Fruit fly (Drosophila melanogaster): ENCODE measurements around the gene CG9953.

DNA sequence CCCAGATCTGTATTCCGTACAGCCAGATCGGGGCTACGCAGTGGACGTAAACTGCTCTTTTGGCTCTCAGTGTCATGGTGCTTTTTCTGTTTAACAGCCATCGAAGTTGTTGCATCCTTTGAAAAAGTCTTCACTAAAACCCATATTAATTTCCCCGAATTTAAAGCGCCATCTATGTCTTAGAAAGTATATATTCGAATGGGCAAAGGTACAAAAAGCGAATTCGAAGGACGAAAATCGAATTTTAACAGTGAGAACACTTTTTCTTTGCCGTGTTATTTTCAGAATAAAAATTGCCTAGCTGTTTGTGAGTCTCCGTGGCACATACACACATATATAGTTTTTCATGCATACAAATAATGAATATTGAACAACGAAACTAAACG lies 25.9 kb downstream of the CG9953 start:
- TF ChIP-seq Myc (optimal IDR thresholded peaks at IDR 0.05) (no peak), psq (optimal IDR thresholded peaks at IDR 0.05) (no peak), ttk (optimal IDR thresholded peaks at IDR 0.05) (no peak)

Data from Kc167 (cell line).